Worm (Caenorhabditis elegans) whole organism, L3 larva: ENCODE measurements around the gene C03B1.7.

Experiments
- aly-2 ChIP-seq: fragments of 150-350 bp; optimal IDR thresholded peaks from 2 replicates; lab custom pipeline; 2014; ENCODE audit warnings: missing biosample characterization, missing genetic modification characterization
- ama-1 ChIP-seq: fragments of 150-350 bp; optimal IDR thresholded peaks from 2 replicates; lab custom pipeline; 2018
- ceh-82 ChIP-seq: fragments of 150-350 bp; optimal IDR thresholded peaks from 2 replicates; lab custom pipeline; 2014; ENCODE audit warnings: missing biosample characterization, missing genetic modification characterization
- egl-5 ChIP-seq: fragments of 150-350 bp; optimal IDR thresholded peaks from 2 replicates; lab custom pipeline; 2017; ENCODE audit warnings: missing biosample characterization, missing genetic modification reagents, missing genetic modification characterization, inconsistent platforms
- eor-1 ChIP-seq, 2 experiments: fragments of 150-350 bp; optimal IDR thresholded peaks; 2 replicates each; lab custom pipeline; 2014 to 2018; ENCODE audit warnings: missing biosample characterization in 2 of 2, missing genetic modification characterization in 2 of 2
- lin-39 ChIP-seq: fragments of 150-350 bp; optimal IDR thresholded peaks from 2 replicates; lab custom pipeline; 2018; ENCODE audit warnings: missing biosample characterization, missing genetic modification reagents, missing genetic modification characterization
- nhr-76 ChIP-seq: fragments of 150-350 bp; sonication (generic microtip); optimal IDR thresholded peaks from 5 replicates; lab custom pipeline; 2014; ENCODE audit warnings: missing biosample characterization, missing genetic modification characterization
- tbx-2 ChIP-seq: sonication (generic microtip); optimal IDR thresholded peaks from 2 replicates; lab custom pipeline; 2016; ENCODE audit warnings: mild to moderate bottlenecking, missing genetic modification characterization, missing compliant biosample characterization
- ztf-4 ChIP-seq: fragments of 150-350 bp; optimal IDR thresholded peaks from 2 replicates; lab custom pipeline; 2014; ENCODE audit warnings: missing biosample characterization, missing genetic modification characterization

- TF ChIP-seq nhr-76 (tag; lab: Kevin White, UChicago), result no peak
- no peak for TF ChIP-seq ceh-82 (tag; lab: Kevin White, UChicago)
- TF ChIP-seq ztf-4, result no peak
- TF ChIP-seq eor-1 (tag; optimal IDR thresholded peaks at IDR 0.05; lab: Kevin White, UChicago), result no peak
- no peak for TF ChIP-seq tbx-2 (tag; lab: Kevin White, UChicago)
- TF ChIP-seq lin-39, result no peak
- no peak for TF ChIP-seq egl-5 (tag; lab: Kevin White, UChicago)
- TF ChIP-seq aly-2 (tag; lab: Kevin White, UChicago), result no peak
- TF ChIP-seq ama-1 (lab: Kevin White, UChicago), result no peak
Observed at ce11 chrX:6369717-6370116, 28.1 kb downstream of the C03B1.7 start, which contains the start of gene C03B1.2.
